Worm (Caenorhabditis elegans): ENCODE data around the gene srg-59.
A peak's percentile ranks its signal among the peaks of the same experiment; 100 is the strongest.

srg-59 gene

ce11 chrV:2673807-2674206, 51.3 kb downstream of the srg-59 start (continued):
- TF ChIP-seq lsy-2 (tag; optimal IDR thresholded peaks at IDR 0.05) (peak; percentile 30 to 59), jun-1 (tag; optimal IDR thresholded peaks at IDR 0.05) (peak; percentile 29), nhr-20 (tag; optimal IDR thresholded peaks at IDR 0.05) (peak; percentile 59), nhr-28 (tag; optimal IDR thresholded peaks at IDR 0.05) (no peak), irx-1 (tag; optimal IDR thresholded peaks at IDR 0.05) (peak; percentile 2), lin-14 (GFP tag; optimal IDR thresholded peaks at IDR 0.05) (peak; percentile 41), xbp-1 (tag; optimal IDR thresholded peaks at IDR 0.05) (peak; percentile 15), nhr-85 (tag) (peak; percentile 36), zip-4 (GFP tag; optimal IDR thresholded peaks at IDR 0.05) (no peak)

All from whole organism, L1 larva.